Worm (Caenorhabditis elegans): ENCODE data around the gene nspc-12.

ce11 chrX:12320737-12321136 lies 35.7 kb downstream of the nspc-12 start, which contains the start of gene ceh-40:
- TF ChIP-seq pes-1 (GFP tag; IDR thresholded peaks at IDR 0.05): no peak
- no peak for TF ChIP-seq hmg-4 (GFP tag; optimal IDR thresholded peaks at IDR 0.05)
- TF ChIP-seq ets-7 (tag; optimal IDR thresholded peaks at IDR 0.05): no peak
- no peak for TF ChIP-seq hnd-1 (tag; optimal IDR thresholded peaks at IDR 0.05)
- TF ChIP-seq hmbx-1 (tag; optimal IDR thresholded peaks at IDR 0.05): no peak
- no peak for TF ChIP-seq flt-1 (GFP tag; IDR thresholded peaks at IDR 0.05)
- TF ChIP-seq tbx-11 (GFP tag; IDR thresholded peaks at IDR 0.05): no peak
- TF ChIP-seq ama-1 (optimal IDR thresholded peaks at IDR 0.05): no peak
- TF ChIP-seq ceh-36 (tag; optimal IDR thresholded peaks at IDR 0.05): no peak
- no peak for TF ChIP-seq tra-4 (tag; optimal IDR thresholded peaks at IDR 0.05)
- TF ChIP-seq F13C5.2 (tag; optimal IDR thresholded peaks at IDR 0.05): no peak

All from whole organism, early embryonic.